Fruit fly (Drosophila melanogaster) whole organism, embryonic: Measurements from ENCODE around the gene Surf1.

ENCODE experiments used
- ATbp ChIP-seq: fragments of 200-800 bp; sonication (Bioruptor generic); optimal IDR thresholded peaks from 2 replicates; lab custom pipeline; 2017; ENCODE audit warnings: missing biosample characterization, mild to moderate bottlenecking, missing genetic modification characterization, missing genetic modification reagents
- CG11695 ChIP-seq: fragments of 200-800 bp; sonication (Bioruptor generic); IDR thresholded peaks from 3 replicates; pipeline ENCODE4 v1.3.6; 2022; ENCODE audit warnings: missing biosample characterization, missing genetic modification characterization
- CG12155 ChIP-seq: fragments of 200-800 bp; sonication (Bioruptor generic); optimal IDR thresholded peaks from 3 replicates; lab custom pipeline; 2016; ENCODE audit warnings: missing biosample characterization, missing genetic modification characterization
- CG12744 ChIP-seq: fragments of 200-800 bp; sonication (Bioruptor generic); optimal IDR thresholded peaks from 2 replicates; lab custom pipeline; 2016; ENCODE audit warnings: missing biosample characterization, missing genetic modification characterization
- CG13624 ChIP-seq: fragments of 200-800 bp; sonication (Bioruptor generic); optimal IDR thresholded peaks from 2 replicates; lab custom pipeline; 2016; ENCODE audit warnings: missing biosample characterization, missing genetic modification characterization
- CG14710 ChIP-seq: fragments of 200-800 bp; sonication (Bioruptor generic); optimal IDR thresholded peaks from 3 replicates; lab custom pipeline; 2019; ENCODE audit warnings: missing biosample characterization, mild to moderate bottlenecking, missing genetic modification characterization, moderate library complexity
- CG1529 ChIP-seq: fragments of 200-800 bp; sonication (Bioruptor generic); optimal IDR thresholded peaks from 3 replicates; lab custom pipeline; 2018; ENCODE audit warnings: missing biosample characterization, missing genetic modification characterization
- CG15601 ChIP-seq: fragments of 200-800 bp; sonication (Bioruptor generic); optimal IDR thresholded peaks from 3 replicates; lab custom pipeline; 2019; ENCODE audit warnings: missing biosample characterization, mild to moderate bottlenecking, missing genetic modification characterization, moderate library complexity
- CG16813 ChIP-seq: fragments of 200-800 bp; sonication (Bioruptor generic); IDR thresholded peaks from 3 replicates; pipeline ENCODE4 v1.3.6; 2022; ENCODE audit warnings: missing biosample characterization, missing genetic modification characterization; ENCODE audit not compliant: partially characterized antibody
- CG17328 ChIP-seq: fragments of 200-800 bp; sonication (Bioruptor generic); IDR thresholded peaks from 2 replicates; pipeline ENCODE4 v1.3.6; 2022; ENCODE audit warnings: missing biosample characterization, missing genetic modification characterization
- CG17361 ChIP-seq: fragments of 200-800 bp; sonication (Bioruptor generic); IDR thresholded peaks from 3 replicates; pipeline ENCODE4 v1.3.6; 2022; ENCODE audit warnings: missing biosample characterization, missing genetic modification characterization
- CG1832 ChIP-seq: fragments of 200-800 bp; sonication (Bioruptor generic); optimal IDR thresholded peaks from 2 replicates; lab custom pipeline; 2017; ENCODE audit warnings: missing biosample characterization, mild to moderate bottlenecking, missing genetic modification characterization, inconsistent platforms
- CG30403 ChIP-seq: fragments of 200-800 bp; sonication (Bioruptor generic); optimal IDR thresholded peaks from 3 replicates; lab custom pipeline; 2016; ENCODE audit warnings: missing biosample characterization, missing genetic modification characterization
- CG31224 ChIP-seq: fragments of 200-800 bp; sonication (Bioruptor generic); IDR thresholded peaks from 2 replicates; pipeline ENCODE4 v1.3.6; 2022; ENCODE audit warnings: missing biosample characterization, missing genetic modification characterization
- CG32772 ChIP-seq: fragments of 200-800 bp; sonication (Bioruptor generic); IDR thresholded peaks from 2 replicates; pipeline ENCODE4 v1.3.6; 2022; ENCODE audit warnings: missing biosample characterization, missing genetic modification characterization
- CG4360 ChIP-seq: fragments of 200-800 bp; sonication (Bioruptor generic); IDR thresholded peaks from 2 replicates; pipeline ENCODE4 v1.3.6; 2022; ENCODE audit warnings: missing biosample characterization, missing genetic modification characterization
- CG8944 ChIP-seq: fragments of 200-800 bp; sonication (Bioruptor generic); optimal IDR thresholded peaks from 3 replicates; lab custom pipeline; 2016; ENCODE audit warnings: missing biosample characterization, missing genetic modification characterization
- CG9437 ChIP-seq: fragments of 200-800 bp; sonication (Bioruptor generic); optimal IDR thresholded peaks from 2 replicates; lab custom pipeline; 2018; ENCODE audit warnings: missing biosample characterization, mild to moderate bottlenecking, missing genetic modification characterization
- Camta ChIP-seq: fragments of 200-800 bp; sonication (Bioruptor generic); optimal IDR thresholded peaks from 2 replicates; lab custom pipeline; 2016; ENCODE audit warnings: missing biosample characterization, missing genetic modification characterization
- Chrac-16 ChIP-seq: fragments of 200-800 bp; sonication (Bioruptor generic); optimal IDR thresholded peaks from 3 replicates; lab custom pipeline; 2016; ENCODE audit warnings: missing biosample characterization, missing genetic modification characterization
- D ChIP-seq, 2 experiments: fragments of 200-800 bp in 1 of 2; fragments of >200 bp in 1 of 2; sonication (Bioruptor generic) in 1 of 2; optimal IDR thresholded peaks; 2 replicates in 1 of 2; 3 replicates in 1 of 2; lab custom pipeline; 2017; ENCODE audit warnings: mild to moderate bottlenecking in 1 of 2, missing biosample characterization in 1 of 2, missing genetic modification characterization in 1 of 2, missing genetic modification reagents in 1 of 2
- D19B ChIP-seq: fragments of 200-800 bp; sonication (Bioruptor generic); optimal IDR thresholded peaks from 2 replicates; lab custom pipeline; 2017; ENCODE audit warnings: missing biosample characterization, mild to moderate bottlenecking, missing genetic modification characterization
- Dek ChIP-seq: fragments of 200-800 bp; sonication (Bioruptor generic); optimal IDR thresholded peaks from 3 replicates; lab custom pipeline; 2019; ENCODE audit warnings: missing biosample characterization, mild to moderate bottlenecking, missing genetic modification characterization, moderate library complexity
- Ets97D ChIP-seq: fragments of 200-800 bp; sonication (Bioruptor generic); optimal IDR thresholded peaks from 3 replicates; lab custom pipeline; 2016; ENCODE audit warnings: missing biosample characterization, missing genetic modification characterization
- Hmx ChIP-seq: fragments of 200-800 bp; sonication (Bioruptor generic); optimal IDR thresholded peaks from 2 replicates; lab custom pipeline; 2016; ENCODE audit warnings: missing biosample characterization, missing genetic modification characterization
- Jarid2 ChIP-seq: fragments of 200-800 bp; sonication (Bioruptor generic); optimal IDR thresholded peaks from 3 replicates; lab custom pipeline; 2017; ENCODE audit warnings: mild to moderate bottlenecking, missing biosample characterization, missing genetic modification reagents, missing genetic modification characterization
- Lpt ChIP-seq: fragments of >200 bp; optimal IDR thresholded peaks from 2 replicates; lab custom pipeline; 2018; ENCODE audit warnings: missing biosample characterization, missing genetic modification characterization
- NFAT ChIP-seq: fragments of 200-800 bp; sonication (Bioruptor generic); IDR thresholded peaks from 2 replicates; pipeline ENCODE4 v1.3.6; 2022; ENCODE audit warnings: missing biosample characterization, missing genetic modification characterization
- ara ChIP-seq: fragments of 200-800 bp; sonication (Bioruptor generic); IDR thresholded peaks from 2 replicates; pipeline ENCODE4 v1.3.6; 2022; ENCODE audit warnings: missing biosample characterization, missing genetic modification characterization
- ase ChIP-seq: fragments of 200-800 bp; sonication (Bioruptor generic); IDR thresholded peaks from 3 replicates; pipeline ENCODE4 v1.3.6; 2022; ENCODE audit warnings: missing biosample characterization, missing genetic modification characterization
- caup ChIP-seq: fragments of 200-800 bp; sonication (Bioruptor generic); optimal IDR thresholded peaks from 3 replicates; lab custom pipeline; 2017; ENCODE audit warnings: missing biosample characterization, mild to moderate bottlenecking, missing genetic modification characterization, moderate library complexity; ENCODE audit not compliant: severe bottlenecking
- cg ChIP-seq: fragments of 200-800 bp; sonication (Bioruptor generic); optimal IDR thresholded peaks from 3 replicates; lab custom pipeline; 2019; ENCODE audit warnings: missing biosample characterization, mild to moderate bottlenecking, missing genetic modification characterization, moderate library complexity
- dmrt11E ChIP-seq: fragments of 200-800 bp; sonication (Bioruptor generic); optimal IDR thresholded peaks from 3 replicates; lab custom pipeline; 2018; ENCODE audit warnings: missing biosample characterization, mild to moderate bottlenecking, missing genetic modification characterization, moderate library complexity
- eve ChIP-seq, 2 experiments: fragments of >200 bp; optimal IDR thresholded peaks; 2 replicates each; lab custom pipeline; 2017; ENCODE audit warnings: missing biosample characterization in 2 of 2, missing genetic modification characterization in 2 of 2
- fd96Cb ChIP-seq: fragments of 200-800 bp; sonication (Bioruptor generic); optimal IDR thresholded peaks from 2 replicates; lab custom pipeline; 2018; ENCODE audit warnings: missing biosample characterization, mild to moderate bottlenecking, missing genetic modification characterization, moderate library complexity
- gcm ChIP-seq: fragments of 200-800 bp; sonication (Bioruptor generic); optimal IDR thresholded peaks from 2 replicates; lab custom pipeline; 2019; ENCODE audit warnings: missing biosample characterization, mild to moderate bottlenecking, missing genetic modification characterization, moderate library complexity
- gem ChIP-seq: fragments of 200-800 bp; sonication (Bioruptor generic); optimal IDR thresholded peaks from 2 replicates; lab custom pipeline; 2019; ENCODE audit warnings: missing biosample characterization, mild to moderate bottlenecking, missing genetic modification characterization, moderate library complexity
- gt ChIP-seq: fragments of 200-800 bp; sonication (Bioruptor generic); IDR thresholded peaks from 2 replicates; pipeline ENCODE4 v1.3.6; 2022; ENCODE audit warnings: missing biosample characterization, missing genetic modification characterization
- kni ChIP-seq: fragments of 200-800 bp; sonication (Bioruptor generic); optimal IDR thresholded peaks from 3 replicates; lab custom pipeline; 2017; ENCODE audit warnings: mild to moderate bottlenecking, missing biosample characterization, missing genetic modification reagents, missing genetic modification characterization
- lbe ChIP-seq: fragments of 200-800 bp; sonication (Bioruptor generic); optimal IDR thresholded peaks from 2 replicates; lab custom pipeline; 2016; ENCODE audit warnings: missing biosample characterization, mild to moderate bottlenecking, missing genetic modification characterization
- lola ChIP-seq, 3 experiments: fragments of >200 bp in 2 of 3; fragments of 200-800 bp in 1 of 3; sonication (Bioruptor generic) in 1 of 3; optimal IDR thresholded peaks; 2 replicates each; lab custom pipeline; 2017 to 2019; ENCODE audit warnings: missing biosample characterization in 3 of 3, missing genetic modification characterization in 3 of 3, mild to moderate bottlenecking in 1 of 3, moderate library complexity in 1 of 3
- nerfin-1 ChIP-seq: fragments of 200-800 bp; sonication (Bioruptor generic); optimal IDR thresholded peaks from 3 replicates; lab custom pipeline; 2019; ENCODE audit warnings: missing biosample characterization, mild to moderate bottlenecking, missing genetic modification characterization, moderate library complexity
- onecut ChIP-seq: fragments of 200-800 bp; sonication (Bioruptor generic); IDR thresholded peaks from 2 replicates; pipeline ENCODE4 v1.3.6; 2022; ENCODE audit warnings: missing biosample characterization, missing genetic modification characterization
- pnt ChIP-seq: fragments of 200-800 bp; sonication (Bioruptor generic); optimal IDR thresholded peaks from 3 replicates; lab custom pipeline; 2016; ENCODE audit warnings: missing biosample characterization, missing genetic modification characterization
- pum ChIP-seq: fragments of 200-800 bp; sonication (Bioruptor generic); optimal IDR thresholded peaks from 2 replicates; lab custom pipeline; 2016; ENCODE audit warnings: missing biosample characterization, missing genetic modification characterization
- repo ChIP-seq: fragments of 200-800 bp; sonication (Bioruptor generic); optimal IDR thresholded peaks from 2 replicates; lab custom pipeline; 2016; ENCODE audit warnings: missing biosample characterization, missing genetic modification characterization
- run ChIP-seq: fragments of 200-800 bp; sonication (Bioruptor generic); optimal IDR thresholded peaks from 3 replicates; lab custom pipeline; 2018; ENCODE audit warnings: missing biosample characterization, mild to moderate bottlenecking, missing genetic modification characterization
- sim ChIP-seq: fragments of 200-800 bp; sonication (Bioruptor generic); IDR thresholded peaks from 2 replicates; pipeline ENCODE4 v1.3.6; 2022; ENCODE audit warnings: missing biosample characterization, missing genetic modification characterization
- stc ChIP-seq: fragments of 200-800 bp; sonication (Bioruptor generic); IDR thresholded peaks from 2 replicates; pipeline ENCODE4 v1.3.6; 2022; ENCODE audit warnings: missing biosample characterization, missing genetic modification characterization
- ttk ChIP-seq: fragments of 200-800 bp; sonication (Bioruptor generic); IDR thresholded peaks from 2 replicates; pipeline ENCODE4 v2.1.2; 2022; ENCODE audit warnings: missing biosample characterization, missing genetic modification characterization

Surf1 gene

DNA sequence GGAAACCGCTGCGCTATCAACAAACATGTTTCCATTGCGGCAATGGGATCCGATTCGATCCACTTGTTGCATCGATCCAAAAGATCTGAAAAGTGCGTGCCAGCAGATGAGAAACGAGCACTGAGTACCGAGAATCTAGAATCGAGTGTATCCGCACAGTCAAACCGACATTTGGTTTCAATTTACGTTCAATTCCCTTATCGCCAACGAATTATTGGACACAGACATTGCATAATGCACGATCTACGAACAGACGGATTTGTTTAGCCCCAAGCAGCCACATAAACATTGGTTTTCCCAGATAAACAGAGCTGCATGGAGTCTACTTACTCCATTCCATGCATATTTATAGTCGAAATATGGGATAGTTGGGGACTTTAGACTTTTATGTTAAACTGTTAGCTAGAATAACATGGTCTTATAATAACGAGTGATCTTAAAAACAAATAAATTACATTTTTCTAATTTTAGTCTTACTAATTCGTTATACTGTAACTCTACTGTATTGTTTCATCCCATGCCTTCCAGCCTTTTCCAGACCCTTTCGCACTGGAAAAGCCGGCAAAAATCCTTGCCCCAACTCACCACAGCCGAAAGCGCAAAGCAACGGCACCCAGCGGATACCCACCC is 20.7 kb downstream of the Surf1 start (continued):
- TF ChIP-seq D (optimal IDR thresholded peaks at IDR 0.05; lab: Kevin White, UChicago): peak; percentile 25
- no peak for TF ChIP-seq D (GFP tag; optimal IDR thresholded peaks at IDR 0.05; lab: Kevin White, UChicago)
- no peak for TF ChIP-seq CG13624
- TF ChIP-seq ATbp: no peak
- no peak for TF ChIP-seq Chrac-16 (GFP tag; lab: Kevin White, UChicago)
- TF ChIP-seq D19B (GFP tag; lab: Kevin White, UChicago): no peak
- no peak for TF ChIP-seq nerfin-1 (tag; lab: Kevin White, UChicago)
- TF ChIP-seq stc (GFP tag; lab: Robert Waterston, UW): no peak
- 0 out of 2 replicates have a peak, but pooled peaks have one; percentile 6 for TF ChIP-seq CG32772 (GFP tag; lab: Robert Waterston, UW)
- no peak for TF ChIP-seq repo (GFP tag; lab: Kevin White, UChicago)
- no peak for TF ChIP-seq ttk (GFP tag; lab: Robert Waterston, UW)
- no peak for TF ChIP-seq Hmx (GFP tag; lab: Kevin White, UChicago)
- TF ChIP-seq CG14710 (tag; lab: Kevin White, UChicago): no peak
- no peak for TF ChIP-seq lbe
- no peak for TF ChIP-seq onecut (GFP tag; lab: Robert Waterston, UW)
- TF ChIP-seq eve (GFP tag; optimal IDR thresholded peaks at IDR 0.05; lab: Kevin White, UChicago): peak in 1 of 2 experiments; percentile 61
- TF ChIP-seq ase (GFP tag; lab: Robert Waterston, UW): no peak
- TF ChIP-seq Lpt (GFP tag; lab: Kevin White, UChicago): no peak
- TF ChIP-seq CG1832: no peak
- TF ChIP-seq Dek (tag; lab: Kevin White, UChicago): no peak
- no peak for TF ChIP-seq CG31224 (GFP tag; lab: Robert Waterston, UW)
- TF ChIP-seq Jarid2 (GFP tag; lab: Kevin White, UChicago): no peak
- no peak for TF ChIP-seq gt (GFP tag; lab: Robert Waterston, UW)
- no peak for TF ChIP-seq ara (GFP tag; lab: Robert Waterston, UW)
- no peak for TF ChIP-seq CG16813 (GFP tag; lab: Robert Waterston, UW)
- no peak for TF ChIP-seq pum (GFP tag; lab: Kevin White, UChicago)
- no peak for TF ChIP-seq kni (GFP tag; lab: Kevin White, UChicago)
- TF ChIP-seq CG9437 (GFP tag; lab: Kevin White, UChicago): no peak
- peak; percentile 94 for TF ChIP-seq CG15601 (tag; lab: Kevin White, UChicago)
- no peak for TF ChIP-seq run (tag; lab: Kevin White, UChicago)
- peak; percentile 8 for TF ChIP-seq gem (tag; lab: Kevin White, UChicago)
- TF ChIP-seq CG30403 (GFP tag; lab: Kevin White, UChicago): no peak
- no peak for TF ChIP-seq gcm (GFP tag; lab: Kevin White, UChicago)
- TF ChIP-seq caup (GFP tag; lab: Kevin White, UChicago): no peak
- no peak for TF ChIP-seq CG1529 (GFP tag; lab: Kevin White, UChicago)
- TF ChIP-seq NFAT: no peak
- TF ChIP-seq dmrt11E (tag; lab: Kevin White, UChicago): no peak
- no peak for TF ChIP-seq fd96Cb (tag; lab: Kevin White, UChicago)
- TF ChIP-seq cg: no peak
- TF ChIP-seq CG12155 (GFP tag; lab: Kevin White, UChicago): no peak
- no peak for TF ChIP-seq CG17328
- no peak for TF ChIP-seq Ets97D (GFP tag; lab: Kevin White, UChicago)
- TF ChIP-seq CG8944: no peak
- no peak for TF ChIP-seq lola (GFP tag; optimal IDR thresholded peaks at IDR 0.05; lab: Kevin White, UChicago)
- no peak for TF ChIP-seq CG11695
- TF ChIP-seq Camta (GFP tag; lab: Kevin White, UChicago): no peak
- no peak for TF ChIP-seq CG12744 (GFP tag; lab: Kevin White, UChicago)
- TF ChIP-seq pnt: no peak
- TF ChIP-seq CG4360 (GFP tag; lab: Robert Waterston, UW): no peak
- TF ChIP-seq CG17361 (GFP tag; lab: Robert Waterston, UW): no peak
- no peak for TF ChIP-seq sim (GFP tag; lab: Robert Waterston, UW)
